Fruit fly (Drosophila melanogaster) whole organism, embryonic: ENCODE measurements around the gene Der-2.
A peak's percentile ranks its signal among the peaks of the same experiment; 100 is the strongest.

Source experiments
- Antp ChIP-seq: fragments of 200-800 bp; sonication (Bioruptor generic); optimal IDR thresholded peaks from 3 replicates; lab custom pipeline; 2016; ENCODE audit warnings: missing biosample characterization, missing genetic modification characterization
- Asciz ChIP-seq: fragments of 200-800 bp; sonication (Bioruptor generic); optimal IDR thresholded peaks from 2 replicates; lab custom pipeline; 2017; ENCODE audit warnings: missing biosample characterization, mild to moderate bottlenecking, missing genetic modification characterization, missing genetic modification reagents
- B-H1 ChIP-seq: fragments of 200-800 bp; sonication (Bioruptor generic); IDR thresholded peaks from 3 replicates; pipeline ENCODE4 v1.3.6; 2022; ENCODE audit warnings: missing biosample characterization, missing genetic modification characterization
- CG10462 ChIP-seq: fragments of 200-800 bp; sonication (Bioruptor generic); optimal IDR thresholded peaks from 2 replicates; lab custom pipeline; 2016; ENCODE audit warnings: missing biosample characterization, missing genetic modification characterization
- CG11085 ChIP-seq: fragments of 200-800 bp; sonication (Bioruptor generic); IDR thresholded peaks from 2 replicates; pipeline ENCODE4 v1.3.6; 2022; ENCODE audit warnings: missing biosample characterization, missing genetic modification characterization
- CG12769 ChIP-seq: fragments of 200-800 bp; sonication (Bioruptor generic); optimal IDR thresholded peaks from 2 replicates; lab custom pipeline; 2019; ENCODE audit warnings: missing biosample characterization, mild to moderate bottlenecking, missing genetic modification characterization, moderate library complexity
- CG13287 ChIP-seq: fragments of 200-800 bp; sonication (Bioruptor generic); IDR thresholded peaks from 2 replicates; pipeline ENCODE4 v1.3.6; 2022; ENCODE audit warnings: missing biosample characterization, missing genetic modification characterization; ENCODE audit not compliant: partially characterized antibody
- CG15269 ChIP-seq: fragments of 200-800 bp; sonication (Bioruptor generic); optimal IDR thresholded peaks from 2 replicates; lab custom pipeline; 2018; ENCODE audit warnings: missing biosample characterization, mild to moderate bottlenecking, missing genetic modification characterization, moderate library complexity
- CG4707 ChIP-seq: fragments of 200-800 bp; sonication (Bioruptor generic); optimal IDR thresholded peaks from 2 replicates; lab custom pipeline; 2018; ENCODE audit warnings: missing biosample characterization, mild to moderate bottlenecking, missing genetic modification characterization, moderate library complexity
- CG4820 ChIP-seq: fragments of 200-800 bp; sonication (Bioruptor generic); optimal IDR thresholded peaks from 3 replicates; lab custom pipeline; 2016; ENCODE audit warnings: missing biosample characterization, missing genetic modification characterization
- CG7987 ChIP-seq: fragments of 200-800 bp; sonication (Bioruptor generic); optimal IDR thresholded peaks from 2 replicates; lab custom pipeline; 2018; ENCODE audit warnings: missing biosample characterization, mild to moderate bottlenecking, missing genetic modification characterization, moderate library complexity
- CG8765 ChIP-seq: fragments of 200-800 bp; sonication (Bioruptor generic); IDR thresholded peaks from 2 replicates; pipeline ENCODE4 v1.3.6; 2022; ENCODE audit warnings: missing biosample characterization, missing genetic modification characterization
- CG9797 ChIP-seq: fragments of 200-800 bp; sonication (Bioruptor generic); optimal IDR thresholded peaks from 3 replicates; lab custom pipeline; 2018; ENCODE audit warnings: missing biosample characterization, mild to moderate bottlenecking, missing genetic modification characterization
- CTCF ChIP-seq: fragments of 200-800 bp; sonication (Bioruptor generic); optimal IDR thresholded peaks from 2 replicates; lab custom pipeline; 2017; ENCODE audit warnings: missing biosample characterization, mild to moderate bottlenecking, missing genetic modification characterization, moderate library complexity
- CkIIα-i1 ChIP-seq: fragments of 200-800 bp; sonication (Bioruptor generic); IDR thresholded peaks from 2 replicates; pipeline ENCODE4 v1.3.6; 2022; ENCODE audit warnings: missing biosample characterization, missing genetic modification characterization
- CoRest ChIP-seq: fragments of 200-800 bp; sonication (Bioruptor generic); optimal IDR thresholded peaks from 3 replicates; lab custom pipeline; 2018; ENCODE audit warnings: missing biosample characterization, mild to moderate bottlenecking, missing genetic modification characterization, moderate library complexity
- CrebB ChIP-seq: fragments of 200-800 bp; sonication (Bioruptor generic); optimal IDR thresholded peaks from 3 replicates; lab custom pipeline; 2018; ENCODE audit warnings: missing biosample characterization, mild to moderate bottlenecking, missing genetic modification characterization
- D ChIP-seq, 2 experiments: fragments of 200-800 bp in 1 of 2; fragments of >200 bp in 1 of 2; sonication (Bioruptor generic) in 1 of 2; optimal IDR thresholded peaks; 2 replicates in 1 of 2; 3 replicates in 1 of 2; lab custom pipeline; 2017; ENCODE audit warnings: mild to moderate bottlenecking in 1 of 2, missing biosample characterization in 1 of 2, missing genetic modification characterization in 1 of 2, missing genetic modification reagents in 1 of 2
- Dad ChIP-seq: fragments of 200-800 bp; sonication (Bioruptor generic); optimal IDR thresholded peaks from 3 replicates; lab custom pipeline; 2016; ENCODE audit warnings: missing biosample characterization, missing genetic modification characterization
- Dref ChIP-seq: fragments of 200-800 bp; sonication (Bioruptor generic); IDR thresholded peaks from 2 replicates; pipeline ENCODE4 v1.3.6; 2022; ENCODE audit warnings: missing biosample characterization, missing genetic modification characterization
- Hmx ChIP-seq: fragments of 200-800 bp; sonication (Bioruptor generic); optimal IDR thresholded peaks from 2 replicates; lab custom pipeline; 2016; ENCODE audit warnings: missing biosample characterization, missing genetic modification characterization
- Hr3 ChIP-seq: fragments of 200-800 bp; sonication (Bioruptor generic); optimal IDR thresholded peaks from 3 replicates; lab custom pipeline; 2016; ENCODE audit warnings: missing biosample characterization, missing genetic modification characterization
- Kr ChIP-seq: fragments of 200-800 bp; sonication (Bioruptor generic); optimal IDR thresholded peaks from 2 replicates; lab custom pipeline; 2017; ENCODE audit warnings: missing biosample characterization, mild to moderate bottlenecking, missing genetic modification characterization
- Mad ChIP-seq: fragments of 200-800 bp; sonication (Bioruptor generic); optimal IDR thresholded peaks from 2 replicates; lab custom pipeline; 2016; ENCODE audit warnings: missing biosample characterization, missing genetic modification characterization
- Myb ChIP-seq: fragments of 200-800 bp; sonication (Bioruptor generic); optimal IDR thresholded peaks from 2 replicates; lab custom pipeline; 2016; ENCODE audit warnings: missing biosample characterization, missing genetic modification characterization
- Side ChIP-seq: fragments of 200-800 bp; sonication (Bioruptor generic); optimal IDR thresholded peaks from 2 replicates; lab custom pipeline; 2016; ENCODE audit warnings: missing biosample characterization, missing genetic modification characterization
- Sry-β ChIP-seq: fragments of 200-800 bp; sonication (Bioruptor generic); optimal IDR thresholded peaks from 2 replicates; lab custom pipeline; 2018; ENCODE audit warnings: missing biosample characterization, mild to moderate bottlenecking, missing genetic modification characterization, moderate library complexity
- Sry-δ ChIP-seq: fragments of 200-800 bp; sonication (Bioruptor generic); optimal IDR thresholded peaks from 2 replicates; lab custom pipeline; 2016; ENCODE audit warnings: missing biosample characterization, missing genetic modification characterization
- YL-1 ChIP-seq: fragments of 200-800 bp; sonication (Bioruptor generic); optimal IDR thresholded peaks from 3 replicates; lab custom pipeline; 2017; ENCODE audit warnings: missing biosample characterization, mild to moderate bottlenecking, missing genetic modification characterization
- fd3F ChIP-seq: fragments of 200-800 bp; sonication (Bioruptor generic); optimal IDR thresholded peaks from 2 replicates; lab custom pipeline; 2018; ENCODE audit warnings: missing biosample characterization, mild to moderate bottlenecking, missing genetic modification characterization, moderate library complexity
- gem ChIP-seq: fragments of 200-800 bp; sonication (Bioruptor generic); optimal IDR thresholded peaks from 2 replicates; lab custom pipeline; 2019; ENCODE audit warnings: missing biosample characterization, mild to moderate bottlenecking, missing genetic modification characterization, moderate library complexity
- gt ChIP-seq: fragments of 200-800 bp; sonication (Bioruptor generic); IDR thresholded peaks from 2 replicates; pipeline ENCODE4 v1.3.6; 2022; ENCODE audit warnings: missing biosample characterization, missing genetic modification characterization
- her ChIP-seq: fragments of 200-800 bp; sonication (Bioruptor generic); optimal IDR thresholded peaks from 2 replicates; lab custom pipeline; 2016; ENCODE audit warnings: missing biosample characterization, missing genetic modification characterization
- jigr1 ChIP-seq: fragments of 200-800 bp; sonication (Bioruptor generic); IDR thresholded peaks from 3 replicates; pipeline ENCODE4 v1.3.6; 2022; ENCODE audit warnings: missing biosample characterization, missing genetic modification characterization
- knrl ChIP-seq: fragments of 200-800 bp; sonication (Bioruptor generic); IDR thresholded peaks from 3 replicates; pipeline ENCODE4 v1.3.6; 2022; ENCODE audit warnings: missing biosample characterization, missing genetic modification characterization; ENCODE audit not compliant: partially characterized antibody
- nom ChIP-seq: fragments of 200-800 bp; sonication (Bioruptor generic); optimal IDR thresholded peaks from 2 replicates; lab custom pipeline; 2017; ENCODE audit warnings: missing biosample characterization, missing genetic modification characterization, mild to moderate bottlenecking, moderate library complexity, missing genetic modification reagents
- onecut ChIP-seq: fragments of 200-800 bp; sonication (Bioruptor generic); IDR thresholded peaks from 2 replicates; pipeline ENCODE4 v1.3.6; 2022; ENCODE audit warnings: missing biosample characterization, missing genetic modification characterization
- pan ChIP-seq, 4 experiments: fragments of >200 bp in 3 of 4; fragments of 200-800 bp in 1 of 4; sonication (Bioruptor generic) in 1 of 4; optimal IDR thresholded peaks in 3 of 4; IDR thresholded peaks in 1 of 4; 2 replicates each; pipeline versions ENCODE4 v1.3.6 to Lab custom; 2017 to 2022; ENCODE audit warnings: missing biosample characterization in 2 of 4, missing genetic modification characterization in 2 of 4, mixed read lengths in 1 of 4
- pum ChIP-seq: fragments of 200-800 bp; sonication (Bioruptor generic); optimal IDR thresholded peaks from 2 replicates; lab custom pipeline; 2016; ENCODE audit warnings: missing biosample characterization, missing genetic modification characterization
- sens ChIP-seq: fragments of 200-800 bp; sonication (Bioruptor generic); peaks from one replicate; lab custom pipeline; 2016; ENCODE audit warnings: missing biosample characterization, missing genetic modification characterization
- seq ChIP-seq: fragments of 200-800 bp; sonication (Bioruptor generic); IDR thresholded peaks from 2 replicates; pipeline ENCODE4 v1.3.6; 2022; ENCODE audit warnings: missing biosample characterization, missing genetic modification characterization
- shn ChIP-seq: fragments of 200-800 bp; sonication (Bioruptor generic); optimal IDR thresholded peaks from 3 replicates; lab custom pipeline; 2016; ENCODE audit warnings: missing biosample characterization, missing genetic modification characterization
- slbo ChIP-seq: fragments of 200-800 bp; sonication (Bioruptor generic); IDR thresholded peaks from 2 replicates; pipeline ENCODE4 v1.3.6; 2022; ENCODE audit warnings: missing biosample characterization, missing genetic modification characterization
- stc ChIP-seq: fragments of 200-800 bp; sonication (Bioruptor generic); IDR thresholded peaks from 2 replicates; pipeline ENCODE4 v1.3.6; 2022; ENCODE audit warnings: missing biosample characterization, missing genetic modification characterization
- tap ChIP-seq: fragments of 200-800 bp; optimal IDR thresholded peaks from 3 replicates; lab custom pipeline; 2019; ENCODE audit warnings: missing biosample characterization, mild to moderate bottlenecking, missing genetic modification characterization, moderate library complexity
- tin ChIP-seq: fragments of 200-800 bp; sonication (Bioruptor generic); optimal IDR thresholded peaks from 3 replicates; lab custom pipeline; 2016; ENCODE audit warnings: missing biosample characterization, missing genetic modification characterization
- tll ChIP-seq, 2 experiments: fragments of 200-800 bp in 1 of 2; fragments of >200 bp in 1 of 2; sonication (Bioruptor generic) in 1 of 2; optimal IDR thresholded peaks; 2 replicates each; lab custom pipeline; 2017 to 2019; ENCODE audit warnings: missing biosample characterization in 2 of 2, missing genetic modification characterization in 2 of 2, mild to moderate bottlenecking in 1 of 2, moderate library complexity in 1 of 2
- trh ChIP-seq: fragments of 200-800 bp; sonication (Bioruptor generic); optimal IDR thresholded peaks from 2 replicates; lab custom pipeline; 2016; ENCODE audit warnings: missing biosample characterization, missing genetic modification characterization
- vfl ChIP-seq: fragments of 200-800 bp; sonication (Bioruptor generic); optimal IDR thresholded peaks from 2 replicates; lab custom pipeline; 2016; ENCODE audit warnings: missing biosample characterization, missing genetic modification characterization

The Der-2 gene

DNA sequence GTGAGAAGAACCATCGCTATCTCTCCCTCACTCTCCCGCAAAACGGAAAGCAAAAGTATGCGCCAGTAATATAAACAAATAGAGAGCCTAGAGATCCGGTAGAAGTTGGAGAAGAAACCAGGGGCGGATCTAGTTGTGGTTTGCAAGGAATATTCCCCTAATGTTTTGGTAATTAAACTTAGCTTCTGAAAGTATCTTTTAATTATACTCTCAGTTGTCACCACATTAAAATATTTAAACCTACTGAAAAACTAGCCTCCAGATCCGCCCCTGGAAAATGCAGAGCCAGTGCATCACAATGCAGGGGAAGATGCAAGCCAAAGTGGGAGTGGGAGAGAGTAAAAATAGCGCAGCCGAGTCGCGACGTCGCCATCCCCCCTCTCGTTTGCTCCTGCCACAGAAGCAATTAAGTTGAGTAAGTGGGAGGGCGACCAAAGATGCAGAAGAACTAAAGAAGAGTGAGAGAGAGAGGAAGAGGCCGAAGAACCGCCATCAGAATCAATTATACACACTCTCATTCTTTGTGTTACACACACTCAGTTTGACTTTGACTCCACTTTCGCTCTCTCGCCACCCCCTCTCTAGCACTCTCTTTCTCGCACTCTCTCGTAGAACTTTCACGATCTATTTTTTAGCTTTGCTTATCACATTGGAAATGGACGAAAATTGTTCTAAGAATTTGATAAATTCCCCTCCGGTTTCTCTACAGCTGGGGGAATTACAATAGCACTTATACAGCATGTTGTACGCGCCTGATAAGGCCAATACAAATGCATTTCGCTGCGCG, 34.6 kb downstream of the Der-2 start (continued):
- peak; percentile 96 for TF ChIP-seq tin (GFP tag; lab: Kevin White, UChicago)
- TF ChIP-seq pan (optimal IDR thresholded peaks at IDR 0.05; lab: Kevin White, UChicago), result no peak
- TF ChIP-seq pan (GFP tag; optimal IDR thresholded peaks at IDR 0.05 in 1 of 2, IDR thresholded peaks at IDR 0.05 in 1 of 2), result peak in 1 of 2 experiments; percentile 92
- peak; percentile 71 for TF ChIP-seq Kr (GFP tag; lab: Kevin White, UChicago)
- peak; percentile 91 for TF ChIP-seq Side (GFP tag; lab: Kevin White, UChicago)
- peak; percentile 99 for TF ChIP-seq sens (GFP tag; lab: Kevin White, UChicago)
- peak; percentile 53; the same call in 1 of the 2 replicates for TF ChIP-seq CkIIα-i1
- peak; percentile 93 for TF ChIP-seq CG8765
- peak; percentile 84 for TF ChIP-seq trh (GFP tag; lab: Kevin White, UChicago)
- TF ChIP-seq seq, result peak; percentile 72
- TF ChIP-seq vfl, result peak; percentile 51
- peak; percentile 89 for TF ChIP-seq stc (GFP tag; lab: Robert Waterston, UW)
- peak; percentile 91 for TF ChIP-seq Hr3 (GFP tag; lab: Kevin White, UChicago)
- peak; percentile 95 for TF ChIP-seq CG4820
- TF ChIP-seq jigr1 (GFP tag; lab: Robert Waterston, UW), result peak; percentile 91
- TF ChIP-seq Antp (GFP tag; lab: Kevin White, UChicago), result peak; percentile 95
- TF ChIP-seq knrl, result peak; percentile 68; the same call in 2 of the 3 replicates
- no peak for TF ChIP-seq tll (GFP tag; optimal IDR thresholded peaks at IDR 0.05; lab: Kevin White, UChicago)
- peak; percentile 96 for TF ChIP-seq nom
- peak; percentile 89 for TF ChIP-seq B-H1 (GFP tag; lab: Robert Waterston, UW)
- TF ChIP-seq shn (GFP tag; lab: Kevin White, UChicago), result peak; percentile 82
- TF ChIP-seq D (optimal IDR thresholded peaks at IDR 0.05; lab: Kevin White, UChicago), result no peak
- peak; percentile 97 for TF ChIP-seq D (GFP tag; optimal IDR thresholded peaks at IDR 0.05; lab: Kevin White, UChicago)
- peak; percentile 64 for TF ChIP-seq Myb (GFP tag; lab: Kevin White, UChicago)
- TF ChIP-seq her, result peak; percentile 75
- TF ChIP-seq CTCF (GFP tag; lab: Kevin White, UChicago), result peak; percentile 48
- peak; percentile 96 for TF ChIP-seq gt (GFP tag; lab: Robert Waterston, UW)
- peak; percentile 95 for TF ChIP-seq CoRest (tag; lab: Kevin White, UChicago)
- peak; percentile 71 for TF ChIP-seq Sry-δ (GFP tag; lab: Kevin White, UChicago)
- peak; percentile 96 for TF ChIP-seq pum (GFP tag; lab: Kevin White, UChicago)
- peak; percentile 91 for TF ChIP-seq Mad (GFP tag; lab: Kevin White, UChicago)
- peak; percentile 90 for TF ChIP-seq CG4707
- peak; percentile 34 for TF ChIP-seq Hmx (GFP tag; lab: Kevin White, UChicago)
- peak; percentile 88 for TF ChIP-seq onecut
- peak; percentile 96 for TF ChIP-seq gem (tag; lab: Kevin White, UChicago)
- peak; percentile 92 for TF ChIP-seq Dad (GFP tag; lab: Kevin White, UChicago)
- TF ChIP-seq Sry-β, result peak; percentile 60
- peak; percentile 95 for TF ChIP-seq tap (tag; lab: Kevin White, UChicago)
- TF ChIP-seq CG15269 (tag; lab: Kevin White, UChicago), result peak; percentile 89
- TF ChIP-seq CG7987 (GFP tag; lab: Kevin White, UChicago), result peak; percentile 71
- TF ChIP-seq slbo (GFP tag; lab: Robert Waterston, UW), result peak; percentile 93
- TF ChIP-seq Asciz, result peak; percentile 94
- TF ChIP-seq CG10462 (GFP tag; lab: Kevin White, UChicago), result peak; percentile 87
- peak; percentile 71 for TF ChIP-seq YL-1 (GFP tag; lab: Kevin White, UChicago)
- peak; percentile 73 for TF ChIP-seq fd3F
- no peak for TF ChIP-seq CG13287 (GFP tag; lab: Robert Waterston, UW)
- TF ChIP-seq CG9797, result peak; percentile 44
- peak; percentile 77 for TF ChIP-seq CrebB
- TF ChIP-seq CG11085 (GFP tag; lab: Robert Waterston, UW), result peak; percentile 88
- peak; percentile 78 for TF ChIP-seq CG12769
- TF ChIP-seq Dref (GFP tag; lab: Robert Waterston, UW), result no peak
